Worm (Caenorhabditis elegans) whole organism, young adult: ENCODE results near the gene rps-21.
A peak's percentile ranks its signal among the peaks of the same experiment; 100 is the strongest.

Experiments used
- B0019.2 ChIP-seq: fragments of 200-800 bp; sonication (Bioruptor generic); conservative IDR thresholded peaks from 2 replicates; pipeline ENCODE4 v1.3.6; 2022; ENCODE audit warnings: missing genetic modification reagents, missing genetic modification characterization, missing compliant biosample characterization
- D2030.7 ChIP-seq: fragments of 200-800 bp; sonication (Bioruptor generic); IDR thresholded peaks from 2 replicates; pipeline ENCODE4 v1.3.6; 2022; ENCODE audit warnings: missing genetic modification reagents, missing genetic modification characterization, missing compliant biosample characterization
- F23B12.7 ChIP-seq: sonication (generic microtip); optimal IDR thresholded peaks from 2 replicates; lab custom pipeline; 2017; ENCODE audit warnings: missing genetic modification characterization, mild to moderate bottlenecking, missing compliant biosample characterization, antibody characterized with exemption, moderate library complexity; ENCODE audit not compliant: insufficient read depth
- F49E8.2 ChIP-seq: sonication (generic microtip); optimal IDR thresholded peaks from 3 replicates; lab custom pipeline; 2017; ENCODE audit warnings: missing genetic modification characterization, mild to moderate bottlenecking, missing compliant biosample characterization, antibody characterized with exemption, moderate library complexity; ENCODE audit not compliant: insufficient read depth
- K12H6.12 ChIP-seq: fragments of 200-800 bp; sonication (Bioruptor generic); optimal IDR thresholded peaks from 2 replicates; lab custom pipeline; 2018; ENCODE audit warnings: mild to moderate bottlenecking, missing genetic modification characterization, missing compliant biosample characterization
- Y53F4B.3 ChIP-seq: fragments of 200-800 bp; sonication (Bioruptor generic); IDR thresholded peaks from 2 replicates; pipeline ENCODE4 v1.3.6; 2022; ENCODE audit warnings: missing genetic modification reagents, missing genetic modification characterization, missing compliant biosample characterization
- Y53G8AR.9 ChIP-seq: fragments of 200-800 bp; sonication (Bioruptor generic); conservative IDR thresholded peaks from 2 replicates; pipeline ENCODE4 v1.3.6; 2022; ENCODE audit warnings: missing genetic modification reagents, missing genetic modification characterization, missing compliant biosample characterization
- Y67H2A.10 ChIP-seq: fragments of 200-800 bp; sonication (Bioruptor generic); conservative IDR thresholded peaks from 2 replicates; pipeline ENCODE4 v1.3.6; 2022; ENCODE audit warnings: missing genetic modification reagents, missing genetic modification characterization, missing compliant biosample characterization
- Y79H2A.3 ChIP-seq: fragments of 200-800 bp; sonication (Bioruptor generic); conservative IDR thresholded peaks from 2 replicates; pipeline ENCODE4 v1.3.6; 2022; ENCODE audit warnings: missing genetic modification reagents, missing genetic modification characterization, missing compliant biosample characterization
- ZK185.1 ChIP-seq: sonication (generic microtip); optimal IDR thresholded peaks from 2 replicates; lab custom pipeline; 2016; ENCODE audit warnings: mild to moderate bottlenecking, missing genetic modification characterization, missing compliant biosample characterization; ENCODE audit not compliant: poor library complexity, severe bottlenecking
- ama-1 ChIP-seq, 3 experiments: fragments of 150-350 bp in 1 of 3; sonication (generic microtip) in 2 of 3; optimal IDR thresholded peaks; 2 replicates each; lab custom pipeline; 2014 to 2018; ENCODE audit warnings: missing biosample characterization in 2 of 3, missing genetic modification characterization in 2 of 3, missing genetic modification reagents in 2 of 3
- aptf-2 ChIP-seq: fragments of 200-800 bp; sonication (Bioruptor generic); conservative IDR thresholded peaks from 2 replicates; pipeline ENCODE4 v1.3.6; 2022; ENCODE audit warnings: missing genetic modification reagents, missing genetic modification characterization, missing compliant biosample characterization
- atf-7 ChIP-seq: sonication (generic microtip); optimal IDR thresholded peaks from 2 replicates; lab custom pipeline; 2017; ENCODE audit warnings: mild to moderate bottlenecking, missing genetic modification characterization, missing compliant biosample characterization
- athp-1 ChIP-seq: sonication (generic microtip); optimal IDR thresholded peaks from 2 replicates; lab custom pipeline; 2017; ENCODE audit warnings: mild to moderate bottlenecking, missing genetic modification characterization, missing compliant biosample characterization
- attf-3 ChIP-seq: fragments of 200-800 bp; sonication (Bioruptor generic); conservative IDR thresholded peaks from 2 replicates; pipeline ENCODE4 v1.3.6; 2022; ENCODE audit warnings: missing genetic modification reagents, missing genetic modification characterization, missing compliant biosample characterization
- cebp-1 ChIP-seq, 2 experiments: fragments of 200-800 bp in 1 of 2; sonication (Bioruptor generic) in 1 of 2; sonication (generic microtip) in 1 of 2; IDR thresholded peaks in 1 of 2; optimal IDR thresholded peaks in 1 of 2; 2 replicates each; pipeline versions ENCODE4 v1.3.6 to Lab custom; 2017 to 2022; ENCODE audit warnings: missing compliant biosample characterization in 2 of 2, missing genetic modification characterization in 2 of 2, mild to moderate bottlenecking in 1 of 2, missing genetic modification reagents in 1 of 2, moderate library complexity in 1 of 2
- cebp-2 ChIP-seq: fragments of 200-800 bp; sonication (Bioruptor generic); IDR thresholded peaks from 2 replicates; pipeline ENCODE4 v1.3.6; 2022; ENCODE audit warnings: missing genetic modification characterization, missing compliant biosample characterization
- ceh-27 ChIP-seq: fragments of 200-800 bp; sonication (Bioruptor generic); optimal IDR thresholded peaks from 2 replicates; lab custom pipeline; 2018; ENCODE audit warnings: mild to moderate bottlenecking, missing genetic modification characterization, moderate library complexity, missing compliant biosample characterization
- dox-1 ChIP-seq: fragments of 200-800 bp; sonication (Bioruptor generic); IDR thresholded peaks from 2 replicates; pipeline ENCODE4 v1.3.6; 2022; ENCODE audit warnings: missing genetic modification reagents, missing genetic modification characterization, missing compliant biosample characterization
- egl-18 ChIP-seq: fragments of 200-800 bp; sonication (Bioruptor generic); IDR thresholded peaks from 2 replicates; pipeline ENCODE4 v1.3.6; 2022; ENCODE audit warnings: missing genetic modification reagents, missing genetic modification characterization, missing compliant biosample characterization
- egrh-3 ChIP-seq: fragments of 200-800 bp; sonication (Bioruptor generic); IDR thresholded peaks from 2 replicates; pipeline ENCODE4 v1.3.6; 2022; ENCODE audit warnings: missing genetic modification reagents, missing genetic modification characterization, missing compliant biosample characterization
- fkh-3 ChIP-seq: sonication (generic microtip); optimal IDR thresholded peaks from 2 replicates; lab custom pipeline; 2016; ENCODE audit warnings: mild to moderate bottlenecking, missing genetic modification characterization, missing compliant biosample characterization
- him-1 ChIP-seq: sonication (generic microtip); optimal IDR thresholded peaks from 2 replicates; lab custom pipeline; 2016; ENCODE audit warnings: missing genotype, missing genetic modification reagents, missing genetic modification characterization, missing compliant biosample characterization
- hmg-1.2 ChIP-seq: fragments of 200-800 bp; sonication (Bioruptor generic); IDR thresholded peaks from 2 replicates; pipeline ENCODE4 v1.3.6; 2022; ENCODE audit warnings: missing genetic modification reagents, missing genetic modification characterization, missing compliant biosample characterization
- hmg-20 ChIP-seq: fragments of 200-800 bp; sonication (Bioruptor generic); IDR thresholded peaks from 2 replicates; pipeline ENCODE4 v1.3.6; 2022; ENCODE audit warnings: missing genetic modification reagents, missing genetic modification characterization, missing compliant biosample characterization
- hrde-1 ChIP-seq: sonication (generic microtip); optimal IDR thresholded peaks from 2 replicates; lab custom pipeline; 2016; ENCODE audit warnings: missing genetic modification characterization, mild to moderate bottlenecking, missing compliant biosample characterization, moderate library complexity, missing genotype, missing genetic modification reagents, borderline replicate concordance
- hsf-1 ChIP-seq: fragments of 200-800 bp; sonication (Bioruptor generic); IDR thresholded peaks from 2 replicates; pipeline ENCODE4 v1.3.6; 2022; ENCODE audit warnings: missing genetic modification reagents, missing genetic modification characterization, missing compliant biosample characterization
- lir-1 ChIP-seq: fragments of 200-800 bp; sonication (Bioruptor generic); conservative IDR thresholded peaks from 2 replicates; pipeline ENCODE4 v1.3.6; 2022; ENCODE audit warnings: missing genetic modification reagents, missing genetic modification characterization, missing compliant biosample characterization
- lsl-1 ChIP-seq: fragments of 200-800 bp; sonication (Bioruptor generic); optimal IDR thresholded peaks from 2 replicates; lab custom pipeline; 2018; ENCODE audit warnings: mild to moderate bottlenecking, missing genetic modification characterization, moderate library complexity, missing compliant biosample characterization
- madf-10 ChIP-seq: sonication (generic microtip); optimal IDR thresholded peaks from 2 replicates; lab custom pipeline; 2016; ENCODE audit warnings: mild to moderate bottlenecking, missing genetic modification characterization, missing compliant biosample characterization
- madf-6 ChIP-seq: fragments of 200-800 bp; sonication (Bioruptor generic); IDR thresholded peaks from 2 replicates; pipeline ENCODE4 v1.3.6; 2022; ENCODE audit warnings: missing genetic modification reagents, missing genetic modification characterization, missing compliant biosample characterization
- madf-8 ChIP-seq: fragments of 200-800 bp; sonication (Bioruptor generic); conservative IDR thresholded peaks from 2 replicates; pipeline ENCODE4 v1.3.6; 2022; ENCODE audit warnings: missing genetic modification reagents, missing genetic modification characterization, missing compliant biosample characterization
- mcd-1 ChIP-seq: fragments of 200-800 bp; sonication (Bioruptor generic); IDR thresholded peaks from 2 replicates; pipeline ENCODE4 v1.3.6; 2022; ENCODE audit warnings: missing genetic modification reagents, missing genetic modification characterization, missing compliant biosample characterization
- nhr-179 ChIP-seq: sonication (generic microtip); optimal IDR thresholded peaks from 2 replicates; lab custom pipeline; 2016; ENCODE audit warnings: mild to moderate bottlenecking, missing genetic modification characterization, missing compliant biosample characterization
- pbrm-1 ChIP-seq: fragments of 200-800 bp; sonication (Bioruptor generic); IDR thresholded peaks from 2 replicates; pipeline ENCODE4 v1.3.6; 2022; ENCODE audit warnings: missing genetic modification reagents, missing genetic modification characterization, missing compliant biosample characterization
- rcor-1 ChIP-seq: fragments of 200-800 bp; sonication (Bioruptor generic); IDR thresholded peaks from 2 replicates; pipeline ENCODE4 v1.3.6; 2022; ENCODE audit warnings: missing genetic modification reagents, missing genetic modification characterization, missing compliant biosample characterization
- rpc-1 ChIP-seq, 2 experiments: fragments of 150-350 bp in 1 of 2; sonication (generic microtip) in 1 of 2; optimal IDR thresholded peaks; 2 replicates each; lab custom pipeline; 2014 to 2018; ENCODE audit warnings: missing biosample characterization in 1 of 2, missing genetic modification characterization in 1 of 2, missing genetic modification reagents in 1 of 2, missing genotype in 1 of 2
- snpc-1.3 ChIP-seq: sonication (generic microtip); optimal IDR thresholded peaks from 2 replicates; lab custom pipeline; 2017; ENCODE audit warnings: missing genetic modification characterization, mild to moderate bottlenecking, missing compliant biosample characterization, antibody characterized with exemption, moderate library complexity, missing genotype, missing genetic modification reagents; ENCODE audit not compliant: insufficient read depth
- snpc-3.4 ChIP-seq: sonication (generic microtip); optimal IDR thresholded peaks from 2 replicates; lab custom pipeline; 2017; ENCODE audit warnings: missing genetic modification characterization, mild to moderate bottlenecking, missing compliant biosample characterization, antibody characterized with exemption, moderate library complexity, missing genotype, missing genetic modification reagents
- sptf-2 ChIP-seq: fragments of 200-800 bp; sonication (Bioruptor generic); optimal IDR thresholded peaks from 2 replicates; lab custom pipeline; 2018; ENCODE audit warnings: mild to moderate bottlenecking, missing genetic modification characterization, missing compliant biosample characterization
- tbp1 ChIP-seq: fragments of 200-800 bp; sonication (Bioruptor generic); optimal IDR thresholded peaks from 2 replicates; lab custom pipeline; 2018; ENCODE audit warnings: mild to moderate bottlenecking, missing genetic modification characterization, missing compliant biosample characterization
- tlf-1 ChIP-seq: fragments of 200-800 bp; sonication (Bioruptor generic); optimal IDR thresholded peaks from 2 replicates; lab custom pipeline; 2018; ENCODE audit warnings: mild to moderate bottlenecking, missing genetic modification characterization, missing compliant biosample characterization
- unc-130 ChIP-seq: sonication (generic microtip); optimal IDR thresholded peaks from 2 replicates; lab custom pipeline; 2016; ENCODE audit warnings: missing genetic modification reagents, missing genetic modification characterization, missing compliant biosample characterization
- zim-3 ChIP-seq: sonication (generic microtip); optimal IDR thresholded peaks from 2 replicates; lab custom pipeline; 2017; ENCODE audit warnings: mild to moderate bottlenecking, missing genetic modification characterization, moderate library complexity, missing compliant biosample characterization

Gene rps-21

DNA sequence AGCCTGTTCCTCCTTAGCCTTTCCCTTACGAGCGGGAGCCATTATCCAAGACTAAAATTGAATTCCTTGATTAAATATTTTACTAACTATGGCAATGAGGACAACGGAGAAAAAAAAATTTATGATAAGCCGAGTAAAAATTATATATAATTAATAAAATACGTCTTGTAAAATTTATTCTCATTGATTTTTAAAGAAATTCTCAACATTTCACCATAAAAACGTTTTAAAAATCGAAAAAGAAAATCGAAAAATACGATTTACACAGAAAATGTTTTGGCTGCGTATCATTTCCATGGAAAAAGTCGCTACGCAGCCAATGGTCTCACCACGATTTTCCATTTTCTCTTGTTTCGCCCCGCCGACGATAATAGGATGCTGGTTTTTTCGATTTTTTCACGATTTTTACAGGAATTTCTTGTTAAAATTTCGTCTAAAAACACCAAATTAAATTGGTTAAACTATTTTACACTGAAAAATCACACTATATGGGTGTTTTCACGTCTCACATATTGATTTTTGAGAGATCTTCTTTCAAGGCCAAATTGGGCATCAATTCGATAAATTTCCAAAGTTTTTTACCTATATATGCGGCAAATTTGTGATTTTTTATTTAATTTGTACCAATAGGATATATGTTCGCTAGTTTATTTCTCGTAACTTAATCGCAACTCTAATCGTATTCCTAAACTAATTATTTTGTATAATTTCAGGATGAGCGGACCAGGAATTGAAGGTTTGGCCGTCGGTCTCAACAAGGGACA lies 9.7 kb downstream of the rps-21 start, which contains the start of the genes rps-14 and rpl-36 (continued):
- TF ChIP-seq hrde-1 (tag; lab: Kevin White, UChicago) (no peak), B0019.2 (GFP tag; lab: Robert Waterston, UW) (no peak), unc-130 (GFP tag; lab: Kevin White, UChicago) (no peak), sptf-2 (GFP tag; lab: Kevin White, UChicago) (no peak), egl-18 (no peak), aptf-2 (GFP tag; lab: Robert Waterston, UW) (no peak), lsl-1 (GFP tag; lab: Kevin White, UChicago) (peak; percentile 13), athp-1 (tag; lab: Kevin White, UChicago) (no peak), Y53G8AR.9 (0 out of 2 replicates have a peak, but pooled peaks have one; percentile 28), madf-8 (GFP tag; lab: Robert Waterston, UW) (0 out of 2 replicates have a peak, but pooled peaks have one; percentile 15), nhr-179 (tag; lab: Kevin White, UChicago) (no peak), cebp-1 (GFP tag; IDR thresholded peaks at IDR 0.05; lab: Robert Waterston, UW) (no peak), cebp-1 (tag; optimal IDR thresholded peaks at IDR 0.05; lab: Kevin White, UChicago) (peak; percentile 77), him-1 (peak; percentile 17), madf-6 (GFP tag; lab: Robert Waterston, UW) (peak; percentile 70), tbp1 (peak; percentile 62), tlf-1 (GFP tag; lab: Kevin White, UChicago) (peak; percentile 82), snpc-1.3 (peak; percentile 71), hmg-20 (no peak), K12H6.12 (peak; percentile 47), madf-10 (peak; percentile 2), zim-3 (tag; lab: Kevin White, UChicago) (no peak), attf-3 (peak; percentile 72), snpc-3.4 (tag; lab: Kevin White, UChicago) (peak; percentile 70), D2030.7 (GFP tag; lab: Robert Waterston, UW) (peak; percentile 71), lir-1 (GFP tag; lab: Robert Waterston, UW) (no peak; the same call in 1 of the 2 replicates), ZK185.1 (tag; lab: Kevin White, UChicago) (peak; percentile 57), rcor-1 (GFP tag; lab: Robert Waterston, UW) (peak; percentile 34; the same call in 1 of the 2 replicates), pbrm-1 (peak; percentile 69), fkh-3 (tag; lab: Kevin White, UChicago) (no peak), rpc-1 (optimal IDR thresholded peaks at IDR 0.05; lab: Kevin White, UChicago) (no peak), rpc-1 (tag; optimal IDR thresholded peaks at IDR 0.05; lab: Kevin White, UChicago) (no peak), Y53F4B.3 (GFP tag; lab: Robert Waterston, UW) (no peak), hmg-1.2 (GFP tag; lab: Robert Waterston, UW) (peak; percentile 87), F49E8.2 (peak; percentile 26), atf-7 (tag; lab: Kevin White, UChicago) (no peak), dox-1 (GFP tag; lab: Robert Waterston, UW) (peak; percentile 41; the same call in 1 of the 2 replicates), Y67H2A.10 (GFP tag; lab: Robert Waterston, UW) (peak; percentile 23; the same call in 1 of the 2 replicates), Y79H2A.3 (GFP tag; lab: Robert Waterston, UW) (no peak), ama-1 (optimal IDR thresholded peaks at IDR 0.05; lab: Kevin White, UChicago) (no peak), ama-1 (GFP tag; optimal IDR thresholded peaks at IDR 0.05; lab: Kevin White, UChicago) (no peak), F23B12.7 (tag; lab: Kevin White, UChicago) (peak; percentile 96), ceh-27 (GFP tag; lab: Kevin White, UChicago) (peak; percentile 61), egrh-3 (no peak), mcd-1 (GFP tag; lab: Robert Waterston, UW) (peak; percentile 84), hsf-1 (GFP tag; lab: Robert Waterston, UW) (no peak), cebp-2 (GFP tag; lab: Robert Waterston, UW) (no peak)
